Worm (Caenorhabditis elegans) whole organism, mixed stage, embryonic: ENCODE measurements around the gene Y49F6B.12.

Experiments
- lsy-2 ChIP-seq: fragments of 150-350 bp; optimal IDR thresholded peaks from 2 replicates; lab custom pipeline; 2014; ENCODE audit warnings: missing biosample characterization, missing genetic modification characterization
- nhr-76 ChIP-seq: sonication (generic microtip); optimal IDR thresholded peaks from 2 replicates; lab custom pipeline; 2017; ENCODE audit warnings: missing biosample characterization, missing genetic modification characterization

DNA sequence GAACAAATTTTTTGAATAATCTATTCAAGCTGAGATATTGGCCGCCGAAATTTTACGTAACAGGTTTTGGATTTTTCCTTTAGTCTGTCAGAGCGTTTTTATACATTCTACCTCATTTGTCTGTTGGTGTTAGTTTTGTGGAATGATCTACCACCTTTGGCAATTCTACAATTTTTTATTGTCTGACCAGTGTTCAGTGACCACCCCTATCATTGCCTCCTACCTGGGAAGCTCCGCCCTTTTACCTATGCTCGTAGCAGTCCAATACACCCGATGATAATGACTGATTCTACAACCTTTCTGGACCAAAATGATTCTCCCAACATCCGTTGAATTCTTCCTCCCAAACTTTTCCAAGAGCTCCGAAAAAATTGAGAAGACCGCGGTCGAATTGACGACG lies 1.5 kb upstream of the Y49F6B.12 start, which contains the start of gene sdz-32:
- TF ChIP-seq lsy-2 (tag; lab: Kevin White, UChicago) = no peak
- no peak for TF ChIP-seq nhr-76
